Fruit fly (Drosophila melanogaster) whole organism, embryonic: ENCODE data around the gene Ctr1B.

Source experiments
- Atf3 ChIP-seq: fragments of 200-800 bp; sonication (Bioruptor generic); optimal IDR thresholded peaks from 3 replicates; lab custom pipeline; 2016; ENCODE audit warnings: missing biosample characterization, missing genetic modification characterization
- B-H2 ChIP-seq: fragments of 200-800 bp; sonication (Bioruptor generic); optimal IDR thresholded peaks from 2 replicates; lab custom pipeline; 2018; ENCODE audit warnings: missing biosample characterization, mild to moderate bottlenecking, missing genetic modification characterization
- CG10565 ChIP-seq: fragments of 200-800 bp; sonication (Bioruptor generic); optimal IDR thresholded peaks from 3 replicates; lab custom pipeline; 2016; ENCODE audit warnings: missing biosample characterization, mild to moderate bottlenecking, missing genetic modification characterization
- CG11695 ChIP-seq: fragments of 200-800 bp; sonication (Bioruptor generic); IDR thresholded peaks from 3 replicates; pipeline ENCODE4 v1.3.6; 2022; ENCODE audit warnings: missing biosample characterization, missing genetic modification characterization
- CG14667 ChIP-seq: fragments of 200-800 bp; sonication (Bioruptor generic); IDR thresholded peaks from 2 replicates; pipeline ENCODE4 v1.3.6; 2022; ENCODE audit warnings: missing biosample characterization, missing genetic modification characterization
- CG18599 ChIP-seq: fragments of 200-800 bp; sonication (Bioruptor generic); optimal IDR thresholded peaks from 3 replicates; lab custom pipeline; 2017; ENCODE audit warnings: missing biosample characterization, missing genetic modification characterization, mild to moderate bottlenecking, moderate library complexity, missing genetic modification reagents
- CG2116 ChIP-seq: fragments of 200-800 bp; sonication (Bioruptor generic); optimal IDR thresholded peaks from 3 replicates; lab custom pipeline; 2018; ENCODE audit warnings: missing biosample characterization, mild to moderate bottlenecking, missing genetic modification characterization
- CG2199 ChIP-seq: fragments of 200-800 bp; sonication (Bioruptor generic); IDR thresholded peaks from 3 replicates; pipeline ENCODE4 v1.3.6; 2022; ENCODE audit warnings: missing biosample characterization, missing genetic modification characterization
- CG30403 ChIP-seq: fragments of 200-800 bp; sonication (Bioruptor generic); optimal IDR thresholded peaks from 3 replicates; lab custom pipeline; 2016; ENCODE audit warnings: missing biosample characterization, missing genetic modification characterization
- CG3407 ChIP-seq: fragments of 200-800 bp; sonication (Bioruptor generic); optimal IDR thresholded peaks from 2 replicates; lab custom pipeline; 2018; ENCODE audit warnings: missing biosample characterization, mild to moderate bottlenecking, missing genetic modification characterization
- CG5180 ChIP-seq: fragments of 200-800 bp; sonication (Bioruptor generic); optimal IDR thresholded peaks from 3 replicates; lab custom pipeline; 2017; ENCODE audit warnings: missing biosample characterization, missing genetic modification characterization, mild to moderate bottlenecking, moderate library complexity, missing genetic modification reagents
- Doc2 ChIP-seq: fragments of 200-800 bp; sonication (Bioruptor generic); IDR thresholded peaks from 2 replicates; pipeline ENCODE4 v1.3.6; 2022; ENCODE audit warnings: missing biosample characterization, missing genetic modification characterization
- Dref ChIP-seq: fragments of 200-800 bp; sonication (Bioruptor generic); IDR thresholded peaks from 2 replicates; pipeline ENCODE4 v1.3.6; 2022; ENCODE audit warnings: missing biosample characterization, missing genetic modification characterization
- Hmr ChIP-seq: fragments of 200-800 bp; sonication (Bioruptor generic); optimal IDR thresholded peaks from 3 replicates; lab custom pipeline; 2017; ENCODE audit warnings: mild to moderate bottlenecking, missing biosample characterization, missing genetic modification reagents, missing genetic modification characterization
- Hr39 ChIP-seq: fragments of >200 bp; optimal IDR thresholded peaks from 2 replicates; lab custom pipeline; 2017
- Hsf ChIP-seq: fragments of 200-800 bp; sonication (Bioruptor generic); optimal IDR thresholded peaks from 3 replicates; lab custom pipeline; 2016; ENCODE audit warnings: missing biosample characterization, missing genetic modification characterization
- Kr ChIP-seq: fragments of 200-800 bp; sonication (Bioruptor generic); optimal IDR thresholded peaks from 2 replicates; lab custom pipeline; 2017; ENCODE audit warnings: missing biosample characterization, mild to moderate bottlenecking, missing genetic modification characterization
- MBD-R2 ChIP-seq: fragments of 200-800 bp; sonication (Bioruptor generic); IDR thresholded peaks from 2 replicates; pipeline ENCODE4 v1.3.6; 2022; ENCODE audit warnings: missing biosample characterization, missing genetic modification characterization
- Myb ChIP-seq: fragments of 200-800 bp; sonication (Bioruptor generic); optimal IDR thresholded peaks from 2 replicates; lab custom pipeline; 2016; ENCODE audit warnings: missing biosample characterization, missing genetic modification characterization
- Opbp ChIP-seq: fragments of 200-800 bp; sonication (Bioruptor generic); IDR thresholded peaks from 3 replicates; pipeline ENCODE4 v1.3.6; 2022; ENCODE audit warnings: missing biosample characterization, missing genetic modification characterization; ENCODE audit not compliant: partially characterized antibody
- Ptx1 ChIP-seq: fragments of 200-800 bp; sonication (Bioruptor generic); IDR thresholded peaks from 2 replicates; pipeline ENCODE4 v1.3.6; 2022; ENCODE audit warnings: missing biosample characterization, missing genetic modification characterization
- Scr ChIP-seq: fragments of 200-800 bp; sonication (Bioruptor generic); IDR thresholded peaks from 2 replicates; pipeline ENCODE4 v1.3.6; 2022; ENCODE audit warnings: missing biosample characterization, missing genetic modification characterization; ENCODE audit not compliant: partially characterized antibody
- Six4 ChIP-seq: fragments of 200-800 bp; sonication (Bioruptor generic); optimal IDR thresholded peaks from 2 replicates; lab custom pipeline; 2016; ENCODE audit warnings: missing biosample characterization, missing genetic modification characterization
- Xrp1 ChIP-seq: fragments of 200-800 bp; sonication (Bioruptor generic); IDR thresholded peaks from 2 replicates; pipeline ENCODE4 v1.3.6; 2022; ENCODE audit warnings: missing biosample characterization, missing genetic modification characterization
- amos ChIP-seq: fragments of 200-800 bp; sonication (Bioruptor generic); IDR thresholded peaks from 2 replicates; pipeline ENCODE4 v1.3.6; 2022; ENCODE audit warnings: missing biosample characterization, missing genetic modification characterization; ENCODE audit not compliant: partially characterized antibody
- aop ChIP-seq: fragments of 200-800 bp; sonication (Bioruptor generic); IDR thresholded peaks from 2 replicates; pipeline ENCODE4 v1.3.6; 2022; ENCODE audit warnings: missing biosample characterization, missing genetic modification characterization
- ci ChIP-seq: fragments of 200-800 bp; sonication (Bioruptor generic); IDR thresholded peaks from 3 replicates; pipeline ENCODE4 v1.3.6; 2022; ENCODE audit warnings: missing biosample characterization, missing genetic modification characterization
- dmrt99B ChIP-seq: fragments of 200-800 bp; sonication (Bioruptor generic); optimal IDR thresholded peaks from 2 replicates; lab custom pipeline; 2018; ENCODE audit warnings: missing biosample characterization, mild to moderate bottlenecking, missing genetic modification characterization, moderate library complexity
- ewg ChIP-seq: fragments of 200-800 bp; sonication (Bioruptor generic); optimal IDR thresholded peaks from 3 replicates; lab custom pipeline; 2017; ENCODE audit warnings: mild to moderate bottlenecking, missing biosample characterization, missing genetic modification reagents, missing genetic modification characterization
- grn ChIP-seq: fragments of 200-800 bp; sonication (Bioruptor generic); optimal IDR thresholded peaks from 3 replicates; lab custom pipeline; 2017; ENCODE audit warnings: missing biosample characterization, missing genetic modification characterization
- phol ChIP-seq: fragments of 200-800 bp; sonication (Bioruptor generic); optimal IDR thresholded peaks from 3 replicates; lab custom pipeline; 2018; ENCODE audit warnings: missing biosample characterization, mild to moderate bottlenecking, missing genetic modification characterization, moderate library complexity
- prd ChIP-seq, 3 experiments: fragments of >200 bp in 2 of 3; fragments of 200-800 bp in 1 of 3; sonication (Bioruptor generic) in 1 of 3; optimal IDR thresholded peaks in 2 of 3; IDR thresholded peaks in 1 of 3; 2 replicates in 2 of 3; 3 replicates in 1 of 3; pipeline versions ENCODE4 v1.3.6 to Lab custom; 2017 to 2022; ENCODE audit warnings: missing biosample characterization in 1 of 3, missing genetic modification characterization in 1 of 3
- ro ChIP-seq: fragments of 200-800 bp; sonication (Bioruptor generic); IDR thresholded peaks from 2 replicates; pipeline ENCODE4 v1.3.6; 2022; ENCODE audit warnings: missing biosample characterization, missing genetic modification characterization
- row ChIP-seq: fragments of 200-800 bp; sonication (Bioruptor generic); IDR thresholded peaks from 3 replicates; pipeline ENCODE4 v1.3.6; 2022; ENCODE audit warnings: missing biosample characterization, missing genetic modification characterization
- sug ChIP-seq: fragments of 200-800 bp; optimal IDR thresholded peaks from 2 replicates; lab custom pipeline; 2019; ENCODE audit warnings: missing biosample characterization, mild to moderate bottlenecking, missing genetic modification characterization, moderate library complexity
- tap ChIP-seq: fragments of 200-800 bp; optimal IDR thresholded peaks from 3 replicates; lab custom pipeline; 2019; ENCODE audit warnings: missing biosample characterization, mild to moderate bottlenecking, missing genetic modification characterization, moderate library complexity
- twi ChIP-seq: fragments of 200-800 bp; optimal IDR thresholded peaks from 2 replicates; lab custom pipeline; 2019; ENCODE audit warnings: missing biosample characterization, mild to moderate bottlenecking, missing genetic modification characterization, moderate library complexity
- vvl ChIP-seq: fragments of 200-800 bp; sonication (Bioruptor generic); IDR thresholded peaks from 2 replicates; pipeline ENCODE4 v1.3.6; 2022; ENCODE audit warnings: missing biosample characterization, missing genetic modification characterization
- zen ChIP-seq: fragments of 200-800 bp; sonication (Bioruptor generic); optimal IDR thresholded peaks from 3 replicates; lab custom pipeline; 2018; ENCODE audit warnings: missing biosample characterization, mild to moderate bottlenecking, missing genetic modification characterization, moderate library complexity
- zf30C ChIP-seq: fragments of 200-800 bp; sonication (Bioruptor generic); optimal IDR thresholded peaks from 3 replicates; lab custom pipeline; 2018; ENCODE audit warnings: missing biosample characterization, mild to moderate bottlenecking, missing genetic modification characterization
- zfh1 ChIP-seq: fragments of 200-800 bp; sonication (Bioruptor generic); IDR thresholded peaks from 3 replicates; pipeline ENCODE4 v1.3.6; 2022; ENCODE audit warnings: missing biosample characterization, missing genetic modification characterization

Gene Ctr1B

dm6 chr3R:8287697-8288096 lies 29.7 kb upstream of the Ctr1B start, which contains the start of gene Nazo:
Gene Nazo (plus strand): TSS chr3R:8287876.
- TF ChIP-seq MBD-R2 (GFP tag; lab: Robert Waterston, UW) (no peak), Dref (GFP tag; lab: Robert Waterston, UW) (peak; percentile 18; the same call in 1 of the 2 replicates)
- TF ChIP-seq, all 482 proteins: peak for 1

- TF ChIP-seq Hr39 (lab: Kevin White, UChicago), result no peak
- TF ChIP-seq CG3407 (GFP tag; lab: Kevin White, UChicago), result no peak
- TF ChIP-seq CG2199, result 0 out of 3 replicates have a peak, but pooled peaks have one; percentile 38
- no peak for TF ChIP-seq CG2116
- TF ChIP-seq zen (tag; lab: Kevin White, UChicago), result no peak
- no peak for TF ChIP-seq Kr (GFP tag; lab: Kevin White, UChicago)
- TF ChIP-seq B-H2 (GFP tag; lab: Kevin White, UChicago), result no peak
- TF ChIP-seq ro (GFP tag; lab: Robert Waterston, UW), result no peak
- TF ChIP-seq Ptx1 (GFP tag; lab: Robert Waterston, UW), result 0 out of 2 replicates have a peak, but pooled peaks have one; percentile 14
- peak; percentile 30; the same call in 1 of the 3 replicates for TF ChIP-seq ci
- 0 out of 2 replicates have a peak, but pooled peaks have one; percentile 22 for TF ChIP-seq vvl (GFP tag; lab: Robert Waterston, UW)
- peak; percentile 92 for TF ChIP-seq zf30C (GFP tag; lab: Kevin White, UChicago)
- TF ChIP-seq CG18599 (GFP tag; lab: Kevin White, UChicago), result no peak
- no peak for TF ChIP-seq CG11695 (GFP tag; lab: Robert Waterston, UW)
- TF ChIP-seq CG30403 (GFP tag; lab: Kevin White, UChicago), result no peak
- TF ChIP-seq Opbp (GFP tag; lab: Robert Waterston, UW), result no peak
- peak; percentile 88 for TF ChIP-seq twi (tag; lab: Kevin White, UChicago)
- no peak for TF ChIP-seq Scr (GFP tag; lab: Robert Waterston, UW)
- no peak for TF ChIP-seq Atf3
- TF ChIP-seq dmrt99B, result no peak
- no peak for TF ChIP-seq Hsf (GFP tag; lab: Kevin White, UChicago)
- 0 out of 3 replicates have a peak, but pooled peaks have one; percentile 6 for TF ChIP-seq zfh1
- TF ChIP-seq amos (GFP tag; lab: Robert Waterston, UW), result peak; percentile 31; the same call in 1 of the 2 replicates
- peak; percentile 25 for TF ChIP-seq grn (GFP tag; lab: Kevin White, UChicago)
- no peak for TF ChIP-seq Myb (GFP tag; lab: Kevin White, UChicago)
- no peak for TF ChIP-seq Doc2
- TF ChIP-seq Xrp1 (GFP tag; lab: Robert Waterston, UW), result 0 out of 2 replicates have a peak, but pooled peaks have one; percentile 13
- TF ChIP-seq ewg (GFP tag; lab: Kevin White, UChicago), result no peak
- no peak for TF ChIP-seq phol
- no peak for TF ChIP-seq CG5180
- TF ChIP-seq aop (GFP tag; lab: Robert Waterston, UW), result no peak
- TF ChIP-seq row (GFP tag; lab: Robert Waterston, UW), result 0 out of 3 replicates have a peak, but pooled peaks have one; percentile 28
- TF ChIP-seq Hmr (GFP tag; lab: Kevin White, UChicago), result no peak
- no peak for TF ChIP-seq CG14667 (GFP tag; lab: Robert Waterston, UW)
- TF ChIP-seq sug, result no peak
- no peak for TF ChIP-seq prd (optimal IDR thresholded peaks at IDR 0.05; lab: Kevin White, UChicago)
- TF ChIP-seq prd (GFP tag; IDR thresholded peaks at IDR 0.05; lab: Robert Waterston, UW), result peak; percentile 27; the same call in 1 of the 3 replicates
- no peak for TF ChIP-seq tap (tag; lab: Kevin White, UChicago)
- no peak for TF ChIP-seq CG10565
- no peak for TF ChIP-seq Six4 (GFP tag; lab: Kevin White, UChicago)
Measured at dm6 chr3R:8288790-8289189, 28.6 kb upstream of the Ctr1B start.
